Fruit fly (Drosophila melanogaster) whole organism, embryonic: ENCODE data around the gene udt.

Experiments
- C15 ChIP-seq: fragments of 200-800 bp; sonication (Bioruptor generic); IDR thresholded peaks from 3 replicates; pipeline ENCODE4 v1.3.6; 2022; ENCODE audit warnings: missing biosample characterization, missing genetic modification characterization
- CG12155 ChIP-seq: fragments of 200-800 bp; sonication (Bioruptor generic); optimal IDR thresholded peaks from 3 replicates; lab custom pipeline; 2016; ENCODE audit warnings: missing biosample characterization, missing genetic modification characterization
- CG14050 ChIP-seq: fragments of 200-800 bp; sonication (Bioruptor generic); IDR thresholded peaks from 3 replicates; pipeline ENCODE4 v1.3.6; 2022; ENCODE audit warnings: missing biosample characterization, missing genetic modification characterization
- CG14860 ChIP-seq: fragments of 200-800 bp; sonication (Bioruptor generic); IDR thresholded peaks from 3 replicates; pipeline ENCODE4 v1.3.6; 2022; ENCODE audit warnings: missing biosample characterization, missing genetic modification characterization; ENCODE audit not compliant: partially characterized antibody
- CG15479 ChIP-seq: fragments of 200-800 bp; sonication (Bioruptor generic); optimal IDR thresholded peaks from 3 replicates; lab custom pipeline; 2019; ENCODE audit warnings: missing biosample characterization, mild to moderate bottlenecking, missing genetic modification characterization, moderate library complexity
- CG1602 ChIP-seq: fragments of 200-800 bp; sonication (Bioruptor generic); optimal IDR thresholded peaks from 3 replicates; lab custom pipeline; 2016; ENCODE audit warnings: missing biosample characterization, missing genetic modification characterization
- CG18011 ChIP-seq: fragments of 200-800 bp; sonication (Bioruptor generic); optimal IDR thresholded peaks from 2 replicates; lab custom pipeline; 2017; ENCODE audit warnings: missing biosample characterization, missing genetic modification characterization, mild to moderate bottlenecking, moderate library complexity, missing genotype
- CG33213 ChIP-seq: fragments of 200-800 bp; sonication (Bioruptor generic); optimal IDR thresholded peaks from 3 replicates; lab custom pipeline; 2016; ENCODE audit warnings: missing biosample characterization, missing genetic modification characterization
- CG34376 ChIP-seq: fragments of 200-800 bp; sonication (Bioruptor generic); optimal IDR thresholded peaks from 2 replicates; lab custom pipeline; 2018; ENCODE audit warnings: missing biosample characterization, mild to moderate bottlenecking, missing genetic modification characterization
- CG6175 ChIP-seq: fragments of 200-800 bp; sonication (Bioruptor generic); IDR thresholded peaks from 3 replicates; pipeline ENCODE4 v1.3.6; 2022; ENCODE audit warnings: missing biosample characterization, missing genetic modification characterization
- CG6254 ChIP-seq: fragments of 200-800 bp; sonication (Bioruptor generic); optimal IDR thresholded peaks from 3 replicates; lab custom pipeline; 2017; ENCODE audit warnings: mild to moderate bottlenecking, missing biosample characterization, missing genetic modification reagents, missing genetic modification characterization
- CG6654 ChIP-seq: fragments of 200-800 bp; sonication (Bioruptor generic); optimal IDR thresholded peaks from 2 replicates; lab custom pipeline; 2017; ENCODE audit warnings: missing biosample characterization, mild to moderate bottlenecking, missing genetic modification characterization
- CG6791 ChIP-seq: fragments of 200-800 bp; sonication (Bioruptor generic); IDR thresholded peaks from 3 replicates; pipeline ENCODE4 v1.3.6; 2022; ENCODE audit warnings: missing biosample characterization, missing genetic modification characterization; ENCODE audit not compliant: partially characterized antibody
- CG7839 ChIP-seq: fragments of 200-800 bp; sonication (Bioruptor generic); optimal IDR thresholded peaks from 3 replicates; lab custom pipeline; 2018; ENCODE audit warnings: missing biosample characterization, mild to moderate bottlenecking, missing genetic modification characterization, moderate library complexity
- CG8089 ChIP-seq: fragments of 200-800 bp; sonication (Bioruptor generic); optimal IDR thresholded peaks from 3 replicates; lab custom pipeline; 2016; ENCODE audit warnings: missing biosample characterization, missing genetic modification characterization
- CG8478 ChIP-seq: fragments of >200 bp; optimal IDR thresholded peaks from 2 replicates; lab custom pipeline; 2018
- CG9215 ChIP-seq: fragments of 200-800 bp; sonication (Bioruptor generic); IDR thresholded peaks from 2 replicates; pipeline ENCODE4 v1.3.6; 2022; ENCODE audit warnings: missing biosample characterization, missing genetic modification characterization
- CG9727 ChIP-seq: fragments of 200-800 bp; sonication (Bioruptor generic); optimal IDR thresholded peaks from 3 replicates; lab custom pipeline; 2017; ENCODE audit warnings: missing biosample characterization, mild to moderate bottlenecking, missing genetic modification characterization
- CG9932 ChIP-seq: fragments of 200-800 bp; sonication (Bioruptor generic); IDR thresholded peaks from 2 replicates; pipeline ENCODE4 v1.3.6; 2022; ENCODE audit warnings: missing biosample characterization, missing genetic modification characterization
- D ChIP-seq, 2 experiments: fragments of 200-800 bp in 1 of 2; fragments of >200 bp in 1 of 2; sonication (Bioruptor generic) in 1 of 2; optimal IDR thresholded peaks; 2 replicates in 1 of 2; 3 replicates in 1 of 2; lab custom pipeline; 2017; ENCODE audit warnings: mild to moderate bottlenecking in 1 of 2, missing biosample characterization in 1 of 2, missing genetic modification characterization in 1 of 2, missing genetic modification reagents in 1 of 2
- D19B ChIP-seq: fragments of 200-800 bp; sonication (Bioruptor generic); optimal IDR thresholded peaks from 2 replicates; lab custom pipeline; 2017; ENCODE audit warnings: missing biosample characterization, mild to moderate bottlenecking, missing genetic modification characterization
- Dbx ChIP-seq: fragments of 200-800 bp; sonication (Bioruptor generic); IDR thresholded peaks from 3 replicates; pipeline ENCODE4 v1.3.6; 2022; ENCODE audit warnings: missing biosample characterization, missing genetic modification characterization
- Dip3 ChIP-seq: fragments of 200-800 bp; sonication (Bioruptor generic); optimal IDR thresholded peaks from 3 replicates; lab custom pipeline; 2016; ENCODE audit warnings: missing biosample characterization, missing genetic modification characterization
- Drgx ChIP-seq: fragments of 200-800 bp; sonication (Bioruptor generic); IDR thresholded peaks from 2 replicates; pipeline ENCODE4 v1.3.6; 2022; ENCODE audit warnings: missing biosample characterization, missing genetic modification characterization
- Ets97D ChIP-seq: fragments of 200-800 bp; sonication (Bioruptor generic); optimal IDR thresholded peaks from 3 replicates; lab custom pipeline; 2016; ENCODE audit warnings: missing biosample characterization, missing genetic modification characterization
- Hey ChIP-seq: fragments of 200-800 bp; sonication (Bioruptor generic); optimal IDR thresholded peaks from 3 replicates; lab custom pipeline; 2018; ENCODE audit warnings: missing biosample characterization, mild to moderate bottlenecking, missing genetic modification characterization
- Hr78 ChIP-seq, 2 experiments: fragments of 200-800 bp in 1 of 2; fragments of >200 bp in 1 of 2; sonication (Bioruptor generic) in 1 of 2; optimal IDR thresholded peaks; 2 replicates each; lab custom pipeline; 2017 to 2019; ENCODE audit warnings: missing biosample characterization in 2 of 2, missing genetic modification characterization in 2 of 2, mild to moderate bottlenecking in 1 of 2, moderate library complexity in 1 of 2
- Lhr ChIP-seq: fragments of 200-800 bp; sonication (Bioruptor generic); optimal IDR thresholded peaks from 3 replicates; lab custom pipeline; 2017; ENCODE audit warnings: mild to moderate bottlenecking, missing biosample characterization, missing genetic modification reagents, missing genetic modification characterization
- Lim3 ChIP-seq: fragments of 200-800 bp; sonication (Bioruptor generic); IDR thresholded peaks from 2 replicates; pipeline ENCODE4 v1.3.6; 2022; ENCODE audit warnings: missing biosample characterization, missing genetic modification characterization
- Max ChIP-seq: fragments of 200-800 bp; sonication (Bioruptor generic); optimal IDR thresholded peaks from 2 replicates; lab custom pipeline; 2016; ENCODE audit warnings: missing biosample characterization, mild to moderate bottlenecking, missing genetic modification characterization
- NFAT ChIP-seq: fragments of 200-800 bp; sonication (Bioruptor generic); IDR thresholded peaks from 2 replicates; pipeline ENCODE4 v1.3.6; 2022; ENCODE audit warnings: missing biosample characterization, missing genetic modification characterization
- NK7.1 ChIP-seq: fragments of 200-800 bp; sonication (Bioruptor generic); optimal IDR thresholded peaks from 3 replicates; lab custom pipeline; 2016; ENCODE audit warnings: missing biosample characterization, missing genetic modification characterization
- Ravus ChIP-seq: fragments of 200-800 bp; sonication (Bioruptor generic); IDR thresholded peaks from 2 replicates; pipeline ENCODE4 v1.3.6; 2022; ENCODE audit warnings: missing biosample characterization, missing genetic modification characterization
- Scr ChIP-seq: fragments of 200-800 bp; sonication (Bioruptor generic); IDR thresholded peaks from 2 replicates; pipeline ENCODE4 v1.3.6; 2022; ENCODE audit warnings: missing biosample characterization, missing genetic modification characterization; ENCODE audit not compliant: partially characterized antibody
- Trl ChIP-seq, 3 experiments: fragments of >200 bp in 2 of 3; fragments of 200-800 bp in 1 of 3; sonication (Bioruptor generic) in 1 of 3; optimal IDR thresholded peaks; 2 replicates in 1 of 3; 3 replicates in 2 of 3; lab custom pipeline; 2016 to 2017; ENCODE audit warnings: missing biosample characterization in 1 of 3, missing genetic modification characterization in 1 of 3
- ac ChIP-seq: fragments of 200-800 bp; sonication (Bioruptor generic); optimal IDR thresholded peaks from 3 replicates; lab custom pipeline; 2017; ENCODE audit warnings: missing biosample characterization, mild to moderate bottlenecking, missing genetic modification characterization
- chm ChIP-seq: fragments of 200-800 bp; sonication (Bioruptor generic); IDR thresholded peaks from 2 replicates; pipeline ENCODE4 v1.3.6; 2022; ENCODE audit warnings: missing biosample characterization, missing genetic modification characterization
- ci ChIP-seq: fragments of 200-800 bp; sonication (Bioruptor generic); IDR thresholded peaks from 3 replicates; pipeline ENCODE4 v1.3.6; 2022; ENCODE audit warnings: missing biosample characterization, missing genetic modification characterization
- dan ChIP-seq: fragments of 200-800 bp; sonication (Bioruptor generic); IDR thresholded peaks from 2 replicates; pipeline ENCODE4 v1.3.6; 2022; ENCODE audit warnings: missing biosample characterization, missing genetic modification characterization
- eve ChIP-seq, 2 experiments: fragments of >200 bp; optimal IDR thresholded peaks; 2 replicates each; lab custom pipeline; 2017; ENCODE audit warnings: missing biosample characterization in 2 of 2, missing genetic modification characterization in 2 of 2
- gcm ChIP-seq: fragments of 200-800 bp; sonication (Bioruptor generic); optimal IDR thresholded peaks from 2 replicates; lab custom pipeline; 2019; ENCODE audit warnings: missing biosample characterization, mild to moderate bottlenecking, missing genetic modification characterization, moderate library complexity
- gsb ChIP-seq: fragments of 200-800 bp; sonication (Bioruptor generic); IDR thresholded peaks from 2 replicates; pipeline ENCODE4 v1.3.6; 2022; ENCODE audit warnings: missing biosample characterization, missing genetic modification characterization
- gt ChIP-seq: fragments of 200-800 bp; sonication (Bioruptor generic); IDR thresholded peaks from 2 replicates; pipeline ENCODE4 v1.3.6; 2022; ENCODE audit warnings: missing biosample characterization, missing genetic modification characterization
- nerfin-1 ChIP-seq: fragments of 200-800 bp; sonication (Bioruptor generic); optimal IDR thresholded peaks from 3 replicates; lab custom pipeline; 2019; ENCODE audit warnings: missing biosample characterization, mild to moderate bottlenecking, missing genetic modification characterization, moderate library complexity
- otp ChIP-seq: fragments of 200-800 bp; sonication (Bioruptor generic); IDR thresholded peaks from 3 replicates; pipeline ENCODE4, ENCODE4 v1.3.6; 2022; ENCODE audit warnings: missing biosample characterization, missing genetic modification characterization
- slbo ChIP-seq: fragments of 200-800 bp; sonication (Bioruptor generic); IDR thresholded peaks from 2 replicates; pipeline ENCODE4 v1.3.6; 2022; ENCODE audit warnings: missing biosample characterization, missing genetic modification characterization
- slou ChIP-seq: fragments of 200-800 bp; sonication (Bioruptor generic); optimal IDR thresholded peaks from 3 replicates; lab custom pipeline; 2016; ENCODE audit warnings: missing biosample characterization, missing genetic modification characterization
- ssp ChIP-seq: fragments of 200-800 bp; sonication (Bioruptor generic); IDR thresholded peaks from 2 replicates; pipeline ENCODE4 v1.3.6; 2022; ENCODE audit warnings: missing biosample characterization, missing genetic modification characterization
- vnd ChIP-seq: fragments of 200-800 bp; sonication (Bioruptor generic); IDR thresholded peaks from 3 replicates; pipeline ENCODE4 v1.3.6; 2022; ENCODE audit warnings: missing biosample characterization, missing genetic modification characterization; ENCODE audit not compliant: partially characterized antibody
- vvl ChIP-seq: fragments of 200-800 bp; sonication (Bioruptor generic); IDR thresholded peaks from 2 replicates; pipeline ENCODE4 v1.3.6; 2022; ENCODE audit warnings: missing biosample characterization, missing genetic modification characterization
- yki ChIP-seq: fragments of >200 bp; optimal IDR thresholded peaks from 3 replicates; lab custom pipeline; 2018

Gene udt

DNA sequence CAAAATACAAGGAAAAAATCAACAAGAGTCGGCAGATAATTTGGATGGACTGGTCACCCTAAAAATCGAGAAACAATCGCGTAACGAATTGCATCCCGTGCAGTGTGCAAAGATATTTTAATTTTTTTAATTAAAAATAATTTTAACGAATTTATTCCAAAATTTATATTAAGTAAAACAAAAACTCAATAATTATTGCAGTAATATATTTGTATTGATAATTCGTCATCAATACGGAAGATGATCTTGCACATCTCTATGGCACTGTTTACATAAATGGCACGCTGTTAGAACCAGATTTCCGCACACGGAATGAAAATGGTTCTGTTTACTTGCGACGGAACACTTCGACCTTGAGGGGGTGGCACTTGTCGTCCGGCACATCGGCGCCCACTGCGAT lies 9.7 kb upstream of the udt start, which contains the start of gene tst:
Gene tst (minus strand): TSS at position 52 of the 400 bp plus-strand sequence.
- TF ChIP-seq CG18011 (GFP tag; lab: Kevin White, UChicago) (peak; percentile 42), D (optimal IDR thresholded peaks at IDR 0.05; lab: Kevin White, UChicago) (no peak), D (GFP tag; optimal IDR thresholded peaks at IDR 0.05; lab: Kevin White, UChicago) (peak; percentile 78), CG14050 (GFP tag; lab: Robert Waterston, UW) (peak; percentile 93), CG15479 (GFP tag; lab: Kevin White, UChicago) (no peak), CG6175 (peak; percentile 88), ci (GFP tag; lab: Robert Waterston, UW) (peak; percentile 91), CG8478 (lab: Kevin White, UChicago) (no peak), Ets97D (GFP tag; lab: Kevin White, UChicago) (peak; percentile 17), D19B (GFP tag; lab: Kevin White, UChicago) (peak; percentile 75), eve (GFP tag; optimal IDR thresholded peaks at IDR 0.05; lab: Kevin White, UChicago) (no peak), gt (GFP tag; lab: Robert Waterston, UW) (peak; percentile 89), CG9215 (GFP tag; lab: Robert Waterston, UW) (peak; percentile 96), slou (GFP tag; lab: Kevin White, UChicago) (peak; percentile 73), yki (no peak), CG8089 (GFP tag; lab: Kevin White, UChicago) (no peak), Trl (optimal IDR thresholded peaks at IDR 0.05; lab: Kevin White, UChicago) (no peak), Trl (GFP tag; optimal IDR thresholded peaks at IDR 0.05; lab: Kevin White, UChicago) (peak; percentile 35), vvl (GFP tag; lab: Robert Waterston, UW) (peak; percentile 99), gsb (GFP tag; lab: Robert Waterston, UW) (peak; percentile 90), CG33213 (GFP tag; lab: Kevin White, UChicago) (peak; percentile 24), ssp (GFP tag; lab: Robert Waterston, UW) (peak; percentile 93), Dbx (GFP tag; lab: Robert Waterston, UW) (peak; percentile 96), slbo (GFP tag; lab: Robert Waterston, UW) (peak; percentile 99), CG7839 (tag; lab: Kevin White, UChicago) (peak; percentile 93), CG14860 (GFP tag; lab: Robert Waterston, UW) (no peak), CG9932 (GFP tag; lab: Robert Waterston, UW) (peak; percentile 98), gcm (GFP tag; lab: Kevin White, UChicago) (peak; percentile 87), Hr78 (GFP tag; optimal IDR thresholded peaks at IDR 0.05; lab: Kevin White, UChicago) (no peak), Drgx (GFP tag; lab: Robert Waterston, UW) (peak; percentile 94), Ravus (GFP tag; lab: Robert Waterston, UW) (peak; percentile 89), ac (GFP tag; lab: Kevin White, UChicago) (peak; percentile 42), vnd (GFP tag; lab: Robert Waterston, UW) (no peak), NFAT (GFP tag; lab: Robert Waterston, UW) (peak; percentile 91), otp (GFP tag; lab: Robert Waterston, UW) (peak; percentile 88; the same call in 2 of the 3 replicates), CG6254 (peak; percentile 75), Scr (peak; percentile 61; the same call in 1 of the 2 replicates), Hey (tag; lab: Kevin White, UChicago) (no peak), nerfin-1 (tag; lab: Kevin White, UChicago) (peak; percentile 79), chm (peak; percentile 74), CG1602 (peak; percentile 92), Dip3 (GFP tag; lab: Kevin White, UChicago) (peak; percentile 47), CG12155 (GFP tag; lab: Kevin White, UChicago) (peak; percentile 89), NK7.1 (GFP tag; lab: Kevin White, UChicago) (no peak), Lhr (GFP tag; lab: Kevin White, UChicago) (no peak), CG9727 (GFP tag; lab: Kevin White, UChicago) (peak; percentile 94), dan (GFP tag; lab: Robert Waterston, UW) (peak; percentile 86), Lim3 (GFP tag; lab: Robert Waterston, UW) (peak; percentile 78), Max (GFP tag; lab: Kevin White, UChicago) (peak; percentile 82), CG6654 (peak; percentile 56), CG6791 (GFP tag; lab: Robert Waterston, UW) (no peak), CG34376 (GFP tag; lab: Kevin White, UChicago) (peak; percentile 34), C15 (GFP tag; lab: Robert Waterston, UW) (peak; percentile 87; the same call in 2 of the 3 replicates)
